Worm (Caenorhabditis elegans) whole organism, L2 larva: ENCODE measurements around the gene Y94H6A.7.

Experiments
- C34F6.9 ChIP-seq: fragments of 150-350 bp; optimal IDR thresholded peaks from 2 replicates; lab custom pipeline; 2014; ENCODE audit warnings: missing biosample characterization, missing genetic modification characterization
- lsy-2 ChIP-seq, 2 experiments: fragments of 150-350 bp in 1 of 2; sonication (generic microtip) in 1 of 2; optimal IDR thresholded peaks; 2 replicates each; lab custom pipeline; 2014 to 2017; ENCODE audit warnings: missing biosample characterization in 2 of 2, missing genetic modification characterization in 2 of 2
- nhr-129 ChIP-seq: fragments of 150-350 bp; optimal IDR thresholded peaks from 2 replicates; lab custom pipeline; 2014; ENCODE audit warnings: missing biosample characterization, missing genetic modification characterization
- sem-4 ChIP-seq: fragments of 150-350 bp; optimal IDR thresholded peaks from 2 replicates; lab custom pipeline; 2014; ENCODE audit warnings: missing biosample characterization, missing genetic modification reagents, missing genetic modification characterization
- snpc-4 ChIP-seq: fragments of 150-350 bp; optimal IDR thresholded peaks from 2 replicates; lab custom pipeline; 2014; ENCODE audit warnings: missing biosample characterization, missing genetic modification characterization
- unc-39 ChIP-seq: fragments of 150-350 bp; optimal IDR thresholded peaks from 2 replicates; lab custom pipeline; 2014; ENCODE audit warnings: missing biosample characterization, missing genetic modification characterization
- unc-55 ChIP-seq: fragments of 150-350 bp; sonication (generic microtip); optimal IDR thresholded peaks from 3 replicates; lab custom pipeline; 2014; ENCODE audit warnings: missing biosample characterization, missing genetic modification reagents, missing genetic modification characterization
- zag-1 ChIP-seq: fragments of 150-350 bp; optimal IDR thresholded peaks from 2 replicates; lab custom pipeline; 2014; ENCODE audit warnings: missing biosample characterization, missing genetic modification characterization

The Y94H6A.7 gene

DNA sequence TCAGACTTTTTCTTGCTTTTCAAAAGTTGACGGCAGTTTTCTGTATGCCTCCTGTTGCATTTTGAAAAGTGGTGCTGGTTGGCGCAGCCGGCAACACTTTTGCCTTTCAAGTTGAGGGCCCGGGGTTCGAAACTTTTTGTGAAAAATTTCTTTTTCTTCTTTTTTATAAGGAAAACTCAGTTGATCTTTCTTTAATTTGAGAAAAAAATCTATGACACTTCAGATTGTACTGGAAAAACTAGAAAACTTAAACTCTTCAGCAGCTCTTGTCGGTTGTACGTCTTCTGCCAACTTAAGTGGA is 51.5 kb downstream of the Y94H6A.7 start:
- no peak for TF ChIP-seq snpc-4

ce11 chrIV:2663953-2664900 is 52.1 kb downstream of the Y94H6A.7 start, which contains the start of gene Y69A2AR.31:
Y69A2AR.31 (minus strand) TSS chrIV:2664003.
- no peak for TF ChIP-seq unc-39 (tag; lab: Kevin White, UChicago)
- peak; percentile 35 for TF ChIP-seq zag-1
- TF ChIP-seq unc-55: peak; percentile 10
- peak; percentile 31 for TF ChIP-seq nhr-129 (tag; lab: Kevin White, UChicago)
- TF ChIP-seq sem-4 (tag; lab: Kevin White, UChicago): no peak
- peak; percentile 15 to 58 for TF ChIP-seq lsy-2 (tag; optimal IDR thresholded peaks at IDR 0.05; lab: Kevin White, UChicago)
- peak; percentile 29 for TF ChIP-seq C34F6.9 (tag; lab: Kevin White, UChicago)
